Fruit fly (Drosophila melanogaster) whole organism, embryonic: ENCODE data around the gene Cul3.

Source experiments
- CG10274 ChIP-seq: fragments of 200-800 bp; sonication (Bioruptor generic); optimal IDR thresholded peaks from 3 replicates; lab custom pipeline; 2017; ENCODE audit warnings: missing biosample characterization, mild to moderate bottlenecking, missing genetic modification characterization
- CG11085 ChIP-seq: fragments of 200-800 bp; sonication (Bioruptor generic); IDR thresholded peaks from 2 replicates; pipeline ENCODE4 v1.3.6; 2022; ENCODE audit warnings: missing biosample characterization, missing genetic modification characterization
- CG11456 ChIP-seq: fragments of 200-800 bp; sonication (Bioruptor generic); IDR thresholded peaks from 3 replicates; pipeline ENCODE4 v1.3.6; 2022; ENCODE audit warnings: missing biosample characterization, missing genetic modification characterization
- CG11696 ChIP-seq: fragments of 200-800 bp; sonication (Bioruptor generic); IDR thresholded peaks from 2 replicates; pipeline ENCODE4 v1.3.6; 2022; ENCODE audit warnings: missing biosample characterization, missing genetic modification characterization
- CG12219 ChIP-seq: fragments of 200-800 bp; sonication (Bioruptor generic); optimal IDR thresholded peaks from 3 replicates; lab custom pipeline; 2018; ENCODE audit warnings: missing biosample characterization, mild to moderate bottlenecking, missing genetic modification characterization
- CG12299 ChIP-seq: fragments of 200-800 bp; sonication (Bioruptor generic); optimal IDR thresholded peaks from 2 replicates; lab custom pipeline; 2018; ENCODE audit warnings: missing biosample characterization, mild to moderate bottlenecking, missing genetic modification characterization
- CG12744 ChIP-seq: fragments of 200-800 bp; sonication (Bioruptor generic); optimal IDR thresholded peaks from 2 replicates; lab custom pipeline; 2016; ENCODE audit warnings: missing biosample characterization, missing genetic modification characterization
- CG12769 ChIP-seq: fragments of 200-800 bp; sonication (Bioruptor generic); optimal IDR thresholded peaks from 2 replicates; lab custom pipeline; 2019; ENCODE audit warnings: missing biosample characterization, mild to moderate bottlenecking, missing genetic modification characterization, moderate library complexity
- CG13775 ChIP-seq: fragments of 200-800 bp; sonication (Bioruptor generic); optimal IDR thresholded peaks from 3 replicates; lab custom pipeline; 2017; ENCODE audit warnings: missing biosample characterization, mild to moderate bottlenecking, missing genetic modification characterization
- CG15011 ChIP-seq: fragments of 200-800 bp; sonication (Bioruptor generic); optimal IDR thresholded peaks from 3 replicates; lab custom pipeline; 2018; ENCODE audit warnings: missing biosample characterization, mild to moderate bottlenecking, missing genetic modification characterization
- CG17328 ChIP-seq: fragments of 200-800 bp; sonication (Bioruptor generic); IDR thresholded peaks from 2 replicates; pipeline ENCODE4 v1.3.6; 2022; ENCODE audit warnings: missing biosample characterization, missing genetic modification characterization
- CG17361 ChIP-seq: fragments of 200-800 bp; sonication (Bioruptor generic); IDR thresholded peaks from 3 replicates; pipeline ENCODE4 v1.3.6; 2022; ENCODE audit warnings: missing biosample characterization, missing genetic modification characterization
- CG2120 ChIP-seq: fragments of 200-800 bp; sonication (Bioruptor generic); optimal IDR thresholded peaks from 3 replicates; lab custom pipeline; 2016; ENCODE audit warnings: missing biosample characterization, missing genetic modification characterization
- CG33557 ChIP-seq: fragments of 200-800 bp; sonication (Bioruptor generic); optimal IDR thresholded peaks from 2 replicates; lab custom pipeline; 2019; ENCODE audit warnings: missing biosample characterization, mild to moderate bottlenecking, missing genetic modification characterization, moderate library complexity
- CG3407 ChIP-seq: fragments of 200-800 bp; sonication (Bioruptor generic); optimal IDR thresholded peaks from 2 replicates; lab custom pipeline; 2018; ENCODE audit warnings: missing biosample characterization, mild to moderate bottlenecking, missing genetic modification characterization
- CG4617 ChIP-seq: fragments of 200-800 bp; sonication (Bioruptor generic); optimal IDR thresholded peaks from 3 replicates; lab custom pipeline; 2016; ENCODE audit warnings: missing biosample characterization, missing genetic modification characterization, borderline replicate concordance
- CTCF ChIP-seq: fragments of 200-800 bp; sonication (Bioruptor generic); optimal IDR thresholded peaks from 2 replicates; lab custom pipeline; 2017; ENCODE audit warnings: missing biosample characterization, mild to moderate bottlenecking, missing genetic modification characterization, moderate library complexity
- CoRest ChIP-seq: fragments of 200-800 bp; sonication (Bioruptor generic); optimal IDR thresholded peaks from 3 replicates; lab custom pipeline; 2018; ENCODE audit warnings: missing biosample characterization, mild to moderate bottlenecking, missing genetic modification characterization, moderate library complexity
- Ets65A ChIP-seq: fragments of 200-800 bp; sonication (Bioruptor generic); peaks from one replicate; lab custom pipeline; 2016; ENCODE audit warnings: missing biosample characterization, missing genetic modification characterization
- HHEX ChIP-seq: fragments of 200-800 bp; sonication (Bioruptor generic); optimal IDR thresholded peaks from 3 replicates; lab custom pipeline; 2017; ENCODE audit warnings: missing biosample characterization, mild to moderate bottlenecking, missing genetic modification characterization, missing genetic modification reagents
- Hey ChIP-seq: fragments of 200-800 bp; sonication (Bioruptor generic); optimal IDR thresholded peaks from 3 replicates; lab custom pipeline; 2018; ENCODE audit warnings: missing biosample characterization, mild to moderate bottlenecking, missing genetic modification characterization
- Lim3 ChIP-seq: fragments of 200-800 bp; sonication (Bioruptor generic); IDR thresholded peaks from 2 replicates; pipeline ENCODE4 v1.3.6; 2022; ENCODE audit warnings: missing biosample characterization, missing genetic modification characterization
- MESR4 ChIP-seq: fragments of 200-800 bp; sonication (Bioruptor generic); optimal IDR thresholded peaks from 2 replicates; lab custom pipeline; 2018; ENCODE audit warnings: missing biosample characterization, mild to moderate bottlenecking, missing genetic modification characterization, moderate library complexity
- Med ChIP-seq: fragments of 200-800 bp; sonication (Bioruptor generic); peaks from one replicate; lab custom pipeline; 2016; ENCODE audit warnings: missing biosample characterization, missing genetic modification characterization, mild to moderate bottlenecking, inconsistent platforms, moderate library complexity
- Oaz ChIP-seq: fragments of 200-800 bp; sonication (Bioruptor generic); IDR thresholded peaks from 2 replicates; pipeline ENCODE4 v1.3.6; 2022; ENCODE audit warnings: missing biosample characterization, missing genetic modification characterization
- ac ChIP-seq: fragments of 200-800 bp; sonication (Bioruptor generic); optimal IDR thresholded peaks from 3 replicates; lab custom pipeline; 2017; ENCODE audit warnings: missing biosample characterization, mild to moderate bottlenecking, missing genetic modification characterization
- ase ChIP-seq: fragments of 200-800 bp; sonication (Bioruptor generic); IDR thresholded peaks from 3 replicates; pipeline ENCODE4 v1.3.6; 2022; ENCODE audit warnings: missing biosample characterization, missing genetic modification characterization
- ash1 ChIP-seq: fragments of 200-800 bp; sonication (Bioruptor generic); optimal IDR thresholded peaks from 2 replicates; lab custom pipeline; 2018; ENCODE audit warnings: missing biosample characterization, mild to moderate bottlenecking, missing genetic modification characterization
- az2 ChIP-seq: fragments of 200-800 bp; sonication (Bioruptor generic); optimal IDR thresholded peaks from 3 replicates; lab custom pipeline; 2016; ENCODE audit warnings: missing biosample characterization, missing genetic modification characterization
- bowl ChIP-seq: fragments of 200-800 bp; sonication (Bioruptor generic); IDR thresholded peaks from 2 replicates; pipeline ENCODE4 v1.3.6; 2022; ENCODE audit warnings: missing biosample characterization, missing genetic modification characterization
- cato ChIP-seq: fragments of 200-800 bp; sonication (Bioruptor generic); optimal IDR thresholded peaks from 2 replicates; lab custom pipeline; 2016; ENCODE audit warnings: missing biosample characterization, missing genetic modification characterization, borderline replicate concordance
- cg ChIP-seq: fragments of 200-800 bp; sonication (Bioruptor generic); optimal IDR thresholded peaks from 3 replicates; lab custom pipeline; 2019; ENCODE audit warnings: missing biosample characterization, mild to moderate bottlenecking, missing genetic modification characterization, moderate library complexity
- ci ChIP-seq: fragments of 200-800 bp; sonication (Bioruptor generic); IDR thresholded peaks from 3 replicates; pipeline ENCODE4 v1.3.6; 2022; ENCODE audit warnings: missing biosample characterization, missing genetic modification characterization
- disco-r ChIP-seq: fragments of 200-800 bp; sonication (Bioruptor generic); optimal IDR thresholded peaks from 2 replicates; lab custom pipeline; 2016; ENCODE audit warnings: missing biosample characterization, missing genetic modification characterization
- emc ChIP-seq: fragments of 200-800 bp; sonication (Bioruptor generic); optimal IDR thresholded peaks from 2 replicates; lab custom pipeline; 2016; ENCODE audit warnings: missing biosample characterization, missing genetic modification characterization
- esg ChIP-seq: fragments of 200-800 bp; sonication (Bioruptor generic); conservative IDR thresholded peaks from 2 replicates; pipeline ENCODE4 v1.3.6; 2022; ENCODE audit warnings: missing biosample characterization, missing genetic modification characterization
- gsb ChIP-seq: fragments of 200-800 bp; sonication (Bioruptor generic); IDR thresholded peaks from 2 replicates; pipeline ENCODE4 v1.3.6; 2022; ENCODE audit warnings: missing biosample characterization, missing genetic modification characterization
- hbn ChIP-seq: fragments of 200-800 bp; sonication (Bioruptor generic); IDR thresholded peaks from 2 replicates; pipeline ENCODE4 v1.3.6; 2022; ENCODE audit warnings: missing biosample characterization, missing genetic modification characterization; ENCODE audit not compliant: partially characterized antibody
- insv ChIP-seq, 2 experiments: fragments of 200-800 bp; sonication (Bioruptor generic); optimal IDR thresholded peaks; 3 replicates each; lab custom pipeline; 2016 to 2018; ENCODE audit warnings: missing biosample characterization in 2 of 2, missing genetic modification characterization in 2 of 2
- kni ChIP-seq: fragments of 200-800 bp; sonication (Bioruptor generic); optimal IDR thresholded peaks from 3 replicates; lab custom pipeline; 2017; ENCODE audit warnings: mild to moderate bottlenecking, missing biosample characterization, missing genetic modification reagents, missing genetic modification characterization
- lilli ChIP-seq: fragments of 200-800 bp; sonication (Bioruptor generic); optimal IDR thresholded peaks from 3 replicates; lab custom pipeline; 2016; ENCODE audit warnings: missing biosample characterization, missing genetic modification characterization
- lmd ChIP-seq: fragments of 200-800 bp; sonication (Bioruptor generic); IDR thresholded peaks from 2 replicates; pipeline ENCODE4 v1.3.6; 2022; ENCODE audit warnings: missing biosample characterization, missing genetic modification characterization
- mam ChIP-seq: fragments of 200-800 bp; sonication (Bioruptor generic); optimal IDR thresholded peaks from 3 replicates; lab custom pipeline; 2016; ENCODE audit warnings: missing biosample characterization, missing genetic modification characterization
- nom ChIP-seq: fragments of 200-800 bp; sonication (Bioruptor generic); optimal IDR thresholded peaks from 2 replicates; lab custom pipeline; 2017; ENCODE audit warnings: missing biosample characterization, missing genetic modification characterization, mild to moderate bottlenecking, moderate library complexity, missing genetic modification reagents
- pros ChIP-seq: fragments of 200-800 bp; sonication (Bioruptor generic); optimal IDR thresholded peaks from 3 replicates; lab custom pipeline; 2019; ENCODE audit warnings: missing biosample characterization, mild to moderate bottlenecking, missing genetic modification characterization, moderate library complexity
- repo ChIP-seq: fragments of 200-800 bp; sonication (Bioruptor generic); optimal IDR thresholded peaks from 2 replicates; lab custom pipeline; 2016; ENCODE audit warnings: missing biosample characterization, missing genetic modification characterization
- so ChIP-seq: fragments of 200-800 bp; sonication (Bioruptor generic); IDR thresholded peaks from 3 replicates; pipeline ENCODE4 v1.3.6; 2022; ENCODE audit warnings: missing biosample characterization, missing genetic modification characterization
- sr ChIP-seq: fragments of 200-800 bp; sonication (Bioruptor generic); IDR thresholded peaks from 3 replicates; pipeline ENCODE4 v1.3.6; 2022; ENCODE audit warnings: missing biosample characterization, missing genetic modification characterization
- stwl ChIP-seq: fragments of 200-800 bp; sonication (Bioruptor generic); optimal IDR thresholded peaks from 3 replicates; lab custom pipeline; 2018; ENCODE audit warnings: missing biosample characterization, mild to moderate bottlenecking, missing genetic modification characterization, moderate library complexity
- vnd ChIP-seq: fragments of 200-800 bp; sonication (Bioruptor generic); IDR thresholded peaks from 3 replicates; pipeline ENCODE4 v1.3.6; 2022; ENCODE audit warnings: missing biosample characterization, missing genetic modification characterization; ENCODE audit not compliant: partially characterized antibody
- vvl ChIP-seq: fragments of 200-800 bp; sonication (Bioruptor generic); IDR thresholded peaks from 2 replicates; pipeline ENCODE4 v1.3.6; 2022; ENCODE audit warnings: missing biosample characterization, missing genetic modification characterization

Cul3 gene

dm6 chr2L:15254229-15254861, 17.5 kb downstream of the Cul3 start (continued):
- no peak for TF ChIP-seq CG4617
- TF ChIP-seq cg = peak; percentile 61
- TF ChIP-seq CG17361 = peak; percentile 60
- TF ChIP-seq ase (GFP tag; lab: Robert Waterston, UW) = peak; percentile 45; the same call in 1 of the 3 replicates
- TF ChIP-seq CG12744 (GFP tag; lab: Kevin White, UChicago) = no peak
- no peak for TF ChIP-seq disco-r (GFP tag; lab: Kevin White, UChicago)
- no peak; the same call in 2 of the 3 replicates for TF ChIP-seq so
- peak; percentile 91 for TF ChIP-seq Ets65A (GFP tag; lab: Kevin White, UChicago)
- no peak for TF ChIP-seq CG17328 (GFP tag; lab: Robert Waterston, UW)
- TF ChIP-seq MESR4 (GFP tag; lab: Kevin White, UChicago) = no peak
- TF ChIP-seq bowl (GFP tag; lab: Robert Waterston, UW) = no peak
- TF ChIP-seq emc (GFP tag; lab: Kevin White, UChicago) = no peak
- no peak for TF ChIP-seq ash1 (GFP tag; lab: Kevin White, UChicago)
- peak; percentile 86 for TF ChIP-seq Med
- TF ChIP-seq CG33557 (GFP tag; lab: Kevin White, UChicago) = no peak
- peak; percentile 51 for TF ChIP-seq lilli (GFP tag; lab: Kevin White, UChicago)
- TF ChIP-seq nom (GFP tag; lab: Kevin White, UChicago) = no peak
- TF ChIP-seq CG3407 = no peak
- TF ChIP-seq CG13775 = peak; percentile 3
- TF ChIP-seq CG11456 = no peak
- peak; percentile 77 for TF ChIP-seq ci (GFP tag; lab: Robert Waterston, UW)
- peak; percentile 76 for TF ChIP-seq CG2120 (GFP tag; lab: Kevin White, UChicago)
- peak; percentile 72 for TF ChIP-seq HHEX (GFP tag; lab: Kevin White, UChicago)
- peak; percentile 27; the same call in 1 of the 2 replicates for TF ChIP-seq CG11085 (GFP tag; lab: Robert Waterston, UW)
- TF ChIP-seq CG11696 (GFP tag; lab: Robert Waterston, UW) = no peak
- no peak for TF ChIP-seq CG15011 (GFP tag; lab: Kevin White, UChicago)
- TF ChIP-seq CG12769 = no peak
- TF ChIP-seq vnd (GFP tag; lab: Robert Waterston, UW) = no peak
- TF ChIP-seq kni (GFP tag; lab: Kevin White, UChicago) = no peak
- TF ChIP-seq Oaz = peak; percentile 23; the same call in 1 of the 2 replicates
- no peak for TF ChIP-seq repo (GFP tag; lab: Kevin White, UChicago)
- peak; percentile 4 for TF ChIP-seq cato (GFP tag; lab: Kevin White, UChicago)
- peak; percentile 45 for TF ChIP-seq az2 (GFP tag; lab: Kevin White, UChicago)
- no peak for TF ChIP-seq CG10274 (GFP tag; lab: Kevin White, UChicago)
- no peak for TF ChIP-seq gsb
- no peak for TF ChIP-seq Lim3
- TF ChIP-seq CoRest (tag; lab: Kevin White, UChicago) = peak; percentile 19
- TF ChIP-seq stwl (tag; lab: Kevin White, UChicago) = no peak
- TF ChIP-seq pros (GFP tag; lab: Kevin White, UChicago) = no peak
- TF ChIP-seq esg (GFP tag; lab: Robert Waterston, UW) = no peak
- peak; percentile 42 for TF ChIP-seq mam
- peak; percentile 77 for TF ChIP-seq vvl (GFP tag; lab: Robert Waterston, UW)
- TF ChIP-seq hbn (GFP tag; lab: Robert Waterston, UW) = no peak
- peak; percentile 60 for TF ChIP-seq lmd (GFP tag; lab: Robert Waterston, UW)
- TF ChIP-seq CG12299 (tag; lab: Kevin White, UChicago) = no peak
- no peak for TF ChIP-seq Hey
- no peak for TF ChIP-seq CG12219 (GFP tag; lab: Kevin White, UChicago)
- no peak for TF ChIP-seq CTCF (GFP tag; lab: Kevin White, UChicago)
- TF ChIP-seq sr (GFP tag; lab: Robert Waterston, UW) = no peak
- TF ChIP-seq insv (GFP tag; optimal IDR thresholded peaks at IDR 0.05; lab: Kevin White, UChicago) = no peak
- TF ChIP-seq ac = no peak
